Fruit fly (Drosophila melanogaster) whole organism, adult: ENCODE measurements around the gene smp-30.
A peak's percentile ranks its signal among the peaks of the same experiment; 100 is the strongest.

Experiments used
- CG11617 ChIP-seq: fragments of 200-800 bp; sonication (Bioruptor generic); optimal IDR thresholded peaks from 2 replicates; lab custom pipeline; 2017; ENCODE audit warnings: mild to moderate bottlenecking, missing biosample characterization, missing genetic modification reagents, missing genetic modification characterization
- CG12768 ChIP-seq: fragments of 200-800 bp; sonication (Bioruptor generic); optimal IDR thresholded peaks from 2 replicates; lab custom pipeline; 2017; ENCODE audit warnings: missing biosample characterization, missing genetic modification characterization, mild to moderate bottlenecking, moderate library complexity, missing genetic modification reagents
- CG14711 ChIP-seq: fragments of 200-800 bp; sonication (Bioruptor generic); optimal IDR thresholded peaks from 2 replicates; lab custom pipeline; 2018; ENCODE audit warnings: missing biosample characterization, mild to moderate bottlenecking, missing genetic modification characterization, moderate library complexity
- CG1620 ChIP-seq: fragments of 200-800 bp; sonication (Bioruptor generic); optimal IDR thresholded peaks from 2 replicates; lab custom pipeline; 2016; ENCODE audit warnings: missing biosample characterization, missing genetic modification characterization
- CG33017 ChIP-seq: fragments of 200-800 bp; sonication (Bioruptor generic); optimal IDR thresholded peaks from 2 replicates; lab custom pipeline; 2018; ENCODE audit warnings: missing biosample characterization, mild to moderate bottlenecking, missing genetic modification characterization, moderate library complexity
- CG5204 ChIP-seq: fragments of 200-800 bp; sonication (Bioruptor generic); optimal IDR thresholded peaks from 2 replicates; lab custom pipeline; 2016; ENCODE audit warnings: missing biosample characterization, missing genetic modification characterization
- CG7045 ChIP-seq: fragments of 200-800 bp; sonication (Bioruptor generic); optimal IDR thresholded peaks from 2 replicates; lab custom pipeline; 2017; ENCODE audit warnings: missing biosample characterization, mild to moderate bottlenecking, missing genetic modification characterization
- CG7101 ChIP-seq: fragments of 200-800 bp; sonication (Bioruptor generic); optimal IDR thresholded peaks from 2 replicates; lab custom pipeline; 2018; ENCODE audit warnings: missing biosample characterization, mild to moderate bottlenecking, missing genetic modification characterization, moderate library complexity
- Clk ChIP-seq: fragments of 200-800 bp; sonication (Bioruptor generic); optimal IDR thresholded peaks from 2 replicates; lab custom pipeline; 2017; ENCODE audit warnings: missing biosample characterization, missing genetic modification characterization
- Crg-1 ChIP-seq: fragments of 200-800 bp; sonication (Bioruptor generic); optimal IDR thresholded peaks from 2 replicates; lab custom pipeline; 2016; ENCODE audit warnings: missing biosample characterization, missing genetic modification characterization
- Hr96 ChIP-seq: fragments of 200-800 bp; sonication (Bioruptor generic); optimal IDR thresholded peaks from 2 replicates; lab custom pipeline; 2016; ENCODE audit warnings: missing biosample characterization, missing genetic modification characterization
- Mnt ChIP-seq: fragments of 200-800 bp; sonication (Bioruptor generic); optimal IDR thresholded peaks from 2 replicates; lab custom pipeline; 2016; ENCODE audit warnings: missing biosample characterization, mild to moderate bottlenecking, missing genetic modification characterization
- bab1 ChIP-seq: fragments of 200-800 bp; sonication (Bioruptor generic); optimal IDR thresholded peaks from 3 replicates; lab custom pipeline; 2019; ENCODE audit warnings: missing biosample characterization, mild to moderate bottlenecking, missing genetic modification characterization, moderate library complexity
- cic ChIP-seq: fragments of 200-800 bp; sonication (Bioruptor generic); optimal IDR thresholded peaks from 2 replicates; lab custom pipeline; 2017; ENCODE audit warnings: missing biosample characterization, mild to moderate bottlenecking, missing genetic modification characterization, moderate library complexity
- cnc ChIP-seq, 2 experiments: fragments of >200 bp; optimal IDR thresholded peaks; 2 replicates each; lab custom pipeline; 2017
- kay ChIP-seq: fragments of 200-800 bp; sonication (Bioruptor generic); peaks from one replicate; lab custom pipeline; 2016; ENCODE audit warnings: missing biosample characterization, missing genetic modification characterization, borderline replicate concordance
- ovo ChIP-seq: fragments of 200-800 bp; sonication (Bioruptor generic); optimal IDR thresholded peaks from 2 replicates; lab custom pipeline; 2016; ENCODE audit warnings: missing biosample characterization, missing genetic modification characterization
- pad ChIP-seq: fragments of 200-800 bp; sonication (Bioruptor generic); optimal IDR thresholded peaks from 3 replicates; lab custom pipeline; 2017; ENCODE audit warnings: missing biosample characterization, missing genetic modification characterization, mild to moderate bottlenecking, moderate library complexity, missing genetic modification reagents
- tj ChIP-seq: fragments of 200-800 bp; sonication (Bioruptor generic); optimal IDR thresholded peaks from 3 replicates; lab custom pipeline; 2017; ENCODE audit warnings: missing biosample characterization, mild to moderate bottlenecking, missing genetic modification characterization, moderate library complexity
- toe ChIP-seq: fragments of 200-800 bp; sonication (Bioruptor generic); optimal IDR thresholded peaks from 2 replicates; lab custom pipeline; 2016; ENCODE audit warnings: missing biosample characterization, missing genetic modification characterization

The smp-30 gene

DNA sequence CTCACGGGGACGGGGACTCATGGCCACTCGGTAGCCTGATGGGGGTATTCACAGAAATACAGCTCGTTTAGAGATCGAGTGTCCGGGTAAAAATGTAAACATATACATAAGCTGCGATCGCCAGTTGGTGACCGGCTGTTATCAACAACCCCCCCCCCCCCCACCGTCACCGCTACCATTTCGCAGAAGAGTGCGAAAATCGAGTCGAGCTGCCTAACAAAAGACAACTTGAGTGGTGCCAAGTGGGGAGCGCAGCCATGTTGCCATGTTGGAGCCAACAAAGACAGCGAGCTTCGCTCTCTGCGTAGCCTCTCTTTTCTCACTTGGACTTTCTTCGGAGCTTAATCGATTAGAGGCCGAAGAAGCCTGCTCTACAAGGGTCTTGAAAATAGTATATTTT is 20.5 kb downstream of the smp-30 start:
- TF ChIP-seq tj (GFP tag; lab: Kevin White, UChicago) (peak; percentile 25), pad (no peak)

DNA sequence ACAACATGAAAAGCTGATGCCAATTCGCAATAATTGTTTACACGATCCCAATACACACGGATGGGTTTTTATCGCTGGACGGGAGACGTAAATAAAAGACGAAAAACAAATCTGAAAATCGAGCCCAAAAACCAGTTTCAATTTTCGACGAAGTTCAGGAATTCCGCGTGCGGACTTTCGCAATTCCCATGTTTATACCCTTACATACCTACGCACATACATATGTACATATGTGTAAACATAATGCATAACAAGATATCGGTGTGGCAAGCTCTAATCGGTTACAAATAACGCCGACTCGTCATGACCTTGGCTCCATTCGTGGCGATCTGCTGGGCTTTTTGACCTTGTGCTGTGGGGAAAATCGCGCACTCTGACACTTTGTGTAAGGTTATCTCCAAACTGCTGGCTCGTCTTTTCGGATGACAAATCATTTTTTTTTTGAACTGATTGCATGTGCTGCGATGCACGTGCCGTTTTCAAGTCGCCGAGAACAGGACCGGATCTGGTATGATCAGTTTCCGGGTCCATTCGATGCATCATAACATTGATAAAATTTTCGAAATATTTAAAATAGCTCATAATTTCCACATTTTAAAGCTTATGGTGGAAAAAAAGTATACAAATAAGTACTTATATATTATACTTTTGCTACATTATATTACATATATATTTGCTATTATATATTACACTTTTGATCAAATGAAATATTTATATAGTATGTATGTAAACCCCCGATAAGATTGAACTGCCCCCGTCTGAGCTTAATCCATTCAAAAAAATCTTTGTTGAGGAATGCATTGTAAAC is 21.2 kb downstream of the smp-30 start:
- peak; percentile 8 for TF ChIP-seq CG33017
- no peak for TF ChIP-seq CG1620 (GFP tag; lab: Kevin White, UChicago)
- no peak for TF ChIP-seq Hr96 (GFP tag; lab: Kevin White, UChicago)
- TF ChIP-seq pad: no peak
- no peak for TF ChIP-seq toe
- TF ChIP-seq kay (GFP tag; lab: Kevin White, UChicago): peak; percentile 7
- TF ChIP-seq cic (GFP tag; lab: Kevin White, UChicago): no peak
- TF ChIP-seq Crg-1 (GFP tag; lab: Kevin White, UChicago): no peak
- TF ChIP-seq CG7045 (GFP tag; lab: Kevin White, UChicago): no peak
- no peak for TF ChIP-seq CG11617 (GFP tag; lab: Kevin White, UChicago)
- no peak for TF ChIP-seq CG5204 (GFP tag; lab: Kevin White, UChicago)
- TF ChIP-seq Clk (GFP tag; lab: Kevin White, UChicago): no peak
- peak in 1 of 2 experiments; percentile 41 for TF ChIP-seq cnc (optimal IDR thresholded peaks at IDR 0.05; lab: Kevin White, UChicago)
- peak; percentile 33 for TF ChIP-seq CG7101
- TF ChIP-seq bab1 (GFP tag; lab: Kevin White, UChicago): no peak
- TF ChIP-seq CG12768 (GFP tag; lab: Kevin White, UChicago): no peak
- TF ChIP-seq CG14711 (tag; lab: Kevin White, UChicago): peak; percentile 32
- TF ChIP-seq tj (GFP tag; lab: Kevin White, UChicago): no peak
- TF ChIP-seq Mnt (GFP tag; lab: Kevin White, UChicago): no peak
- no peak for TF ChIP-seq ovo

DNA sequence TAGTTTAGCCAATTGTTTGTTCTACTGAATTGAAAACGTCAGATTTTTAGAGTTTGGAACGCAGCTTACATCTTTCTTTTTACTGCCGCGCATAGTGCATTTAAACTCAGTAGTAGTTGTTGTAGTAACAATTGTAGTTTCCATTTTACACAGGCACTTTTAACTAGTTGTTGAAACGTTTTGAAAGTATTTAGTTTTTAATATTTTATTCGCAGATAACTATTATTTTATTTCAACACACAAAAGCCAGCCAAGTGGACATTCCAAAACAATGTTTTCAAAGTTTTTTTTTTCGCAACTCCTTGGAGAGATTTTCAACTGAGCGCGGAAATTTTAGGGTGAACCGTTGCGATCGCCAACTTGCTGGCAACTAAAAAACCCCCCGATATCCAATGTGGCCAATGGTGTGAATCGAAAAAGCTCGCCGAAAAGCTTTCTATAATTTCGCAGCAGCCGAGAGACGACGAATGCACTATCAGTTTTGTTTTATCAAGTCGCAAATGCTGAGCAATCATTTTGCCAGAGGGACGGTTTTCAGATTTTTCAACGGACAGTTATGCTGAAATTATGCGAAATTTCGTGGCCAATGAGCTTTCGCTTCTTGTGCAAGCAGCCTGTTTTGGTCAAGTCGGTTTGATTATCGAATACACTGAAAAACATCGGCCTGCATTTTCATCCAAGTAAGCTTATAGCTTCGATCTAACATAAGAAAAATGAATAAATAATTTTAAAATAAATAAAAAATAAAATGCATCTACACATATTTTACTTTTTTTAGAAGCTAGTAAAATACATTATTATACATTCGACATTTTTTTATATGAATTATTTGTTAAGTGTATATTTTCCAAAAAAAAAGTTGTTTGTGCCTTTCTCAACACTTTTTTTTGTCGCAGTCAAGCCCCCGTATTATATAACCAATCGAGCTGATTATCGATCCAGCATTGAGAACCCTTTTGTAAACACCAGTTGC is 22.0 kb downstream of the smp-30 start:
- TF ChIP-seq cic (GFP tag; lab: Kevin White, UChicago): no peak
- TF ChIP-seq Crg-1 (GFP tag; lab: Kevin White, UChicago): no peak
- TF ChIP-seq CG7045 (GFP tag; lab: Kevin White, UChicago): peak; percentile 18
- TF ChIP-seq toe: no peak
- TF ChIP-seq ovo: no peak
- TF ChIP-seq CG33017: no peak
- peak; percentile 1 for TF ChIP-seq CG7101
- no peak for TF ChIP-seq CG5204 (GFP tag; lab: Kevin White, UChicago)
- TF ChIP-seq CG1620 (GFP tag; lab: Kevin White, UChicago): no peak
- no peak for TF ChIP-seq cnc (optimal IDR thresholded peaks at IDR 0.05; lab: Kevin White, UChicago)
- TF ChIP-seq pad: no peak
- TF ChIP-seq Mnt (GFP tag; lab: Kevin White, UChicago): no peak
- TF ChIP-seq kay (GFP tag; lab: Kevin White, UChicago): peak; percentile 63
- TF ChIP-seq CG11617 (GFP tag; lab: Kevin White, UChicago): peak; percentile 27
- TF ChIP-seq CG12768 (GFP tag; lab: Kevin White, UChicago): no peak
- peak; percentile 80 for TF ChIP-seq tj (GFP tag; lab: Kevin White, UChicago)
- peak; percentile 45 for TF ChIP-seq bab1 (GFP tag; lab: Kevin White, UChicago)
- peak; percentile 45 for TF ChIP-seq CG14711 (tag; lab: Kevin White, UChicago)
- no peak for TF ChIP-seq Clk (GFP tag; lab: Kevin White, UChicago)
- TF ChIP-seq Hr96 (GFP tag; lab: Kevin White, UChicago): no peak

DNA sequence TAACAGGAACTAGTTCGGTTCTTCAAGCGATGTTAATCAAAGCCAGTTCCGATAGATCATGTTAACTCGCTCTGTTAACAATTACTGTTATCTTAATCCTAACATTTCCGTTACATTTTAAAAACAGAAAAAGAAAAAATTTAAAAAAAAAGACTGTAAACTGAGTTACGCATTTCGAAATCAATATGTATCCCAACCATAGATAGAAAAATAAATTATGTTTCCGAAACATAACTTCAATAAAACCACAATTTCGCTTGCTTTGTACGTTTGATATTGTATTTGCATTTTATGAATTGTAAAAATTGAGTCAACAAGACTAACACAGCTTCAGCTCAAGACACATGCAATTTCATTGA is 26.6 kb downstream of the smp-30 start:
- TF ChIP-seq kay (GFP tag; lab: Kevin White, UChicago) (peak; percentile 15), CG33017 (no peak)

DNA sequence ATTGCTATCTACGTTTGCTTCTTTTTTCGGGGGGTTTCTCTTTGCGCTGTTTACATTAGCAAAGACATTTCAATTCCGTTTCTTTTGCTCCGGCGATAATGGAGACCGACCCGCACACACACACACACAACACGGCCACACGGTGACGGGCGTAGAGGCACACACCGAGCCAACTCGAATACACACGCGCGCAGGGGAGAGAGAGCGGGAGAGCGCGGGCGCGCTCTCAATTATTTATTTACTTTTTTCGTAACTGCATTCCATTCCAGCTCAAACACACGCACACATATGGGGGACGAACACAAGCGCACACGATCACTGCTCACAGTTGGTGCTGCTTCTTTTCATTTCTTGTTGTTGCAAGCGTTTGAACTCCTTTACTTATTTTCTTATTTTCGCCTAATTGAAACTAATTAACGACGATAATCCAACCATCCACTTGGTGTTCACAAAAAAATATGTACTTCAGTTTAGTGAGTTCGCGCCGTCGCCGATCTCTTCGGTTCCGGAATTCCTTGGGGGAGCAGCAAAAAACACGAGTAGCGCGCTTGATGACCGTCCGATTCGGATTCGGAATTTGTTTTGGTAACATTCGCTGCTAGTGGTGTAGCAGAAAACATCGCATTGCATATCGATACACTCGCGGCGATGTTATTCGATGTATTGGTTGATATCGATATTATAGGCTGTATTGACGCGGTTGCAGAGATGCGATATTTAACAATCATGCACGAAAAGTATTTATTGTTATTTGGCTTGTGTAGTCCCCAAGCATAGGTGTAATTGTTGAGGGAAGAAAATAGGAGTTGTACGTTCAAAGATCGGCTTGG is 27.2 kb downstream of the smp-30 start, which contains the start of gene kibra:
Gene kibra (minus strand): TSS at position 591 of the 830 bp plus-strand sequence.
- TF ChIP-seq CG14711 (tag; lab: Kevin White, UChicago): peak; percentile 49
- TF ChIP-seq toe: peak; percentile 67
- peak; percentile 43 for TF ChIP-seq CG7045 (GFP tag; lab: Kevin White, UChicago)
- no peak for TF ChIP-seq CG5204 (GFP tag; lab: Kevin White, UChicago)
- TF ChIP-seq tj (GFP tag; lab: Kevin White, UChicago): peak; percentile 63
- TF ChIP-seq cnc (optimal IDR thresholded peaks at IDR 0.05; lab: Kevin White, UChicago): no peak
- peak; percentile 55 for TF ChIP-seq CG33017
- peak; percentile 60 for TF ChIP-seq CG11617 (GFP tag; lab: Kevin White, UChicago)
- TF ChIP-seq CG12768 (GFP tag; lab: Kevin White, UChicago): peak; percentile 62
- peak; percentile 54 for TF ChIP-seq cic (GFP tag; lab: Kevin White, UChicago)
- TF ChIP-seq CG1620 (GFP tag; lab: Kevin White, UChicago): peak; percentile 53
- TF ChIP-seq kay (GFP tag; lab: Kevin White, UChicago): no peak
- peak; percentile 62 for TF ChIP-seq Hr96 (GFP tag; lab: Kevin White, UChicago)
- TF ChIP-seq bab1 (GFP tag; lab: Kevin White, UChicago): peak; percentile 52
- TF ChIP-seq CG7101: peak; percentile 50
- TF ChIP-seq Clk (GFP tag; lab: Kevin White, UChicago): peak; percentile 55
- peak; percentile 5 for TF ChIP-seq Crg-1 (GFP tag; lab: Kevin White, UChicago)
- peak; percentile 86 for TF ChIP-seq pad
- TF ChIP-seq Mnt (GFP tag; lab: Kevin White, UChicago): peak; percentile 83
- TF ChIP-seq ovo: peak; percentile 22
